Worm (Caenorhabditis elegans) whole organism, late embryonic: ENCODE results near the gene srh-185.

Source experiments
- F13H6.1 ChIP-seq: sonication (generic microtip); optimal IDR thresholded peaks from 2 replicates; lab custom pipeline; 2016; ENCODE audit warnings: missing genetic modification characterization, missing compliant biosample characterization
- K02D7.2 ChIP-seq: sonication (generic microtip); optimal IDR thresholded peaks from 2 replicates; lab custom pipeline; 2017; ENCODE audit warnings: mild to moderate bottlenecking, missing genetic modification characterization, missing compliant biosample characterization
- Y22D7AL.16 ChIP-seq: sonication (generic microtip); optimal IDR thresholded peaks from 2 replicates; lab custom pipeline; 2016; ENCODE audit warnings: missing genetic modification characterization, missing compliant biosample characterization
- ahr-1 ChIP-seq: sonication (generic microtip); optimal IDR thresholded peaks from 2 replicates; lab custom pipeline; 2016; ENCODE audit warnings: missing genetic modification characterization, missing compliant biosample characterization
- ceh-14 ChIP-seq: sonication (generic microtip); optimal IDR thresholded peaks from 2 replicates; lab custom pipeline; 2016; ENCODE audit warnings: missing genotype, missing genetic modification characterization, missing compliant biosample characterization
- ceh-18 ChIP-seq: sonication (generic microtip); optimal IDR thresholded peaks from 2 replicates; lab custom pipeline; 2016; ENCODE audit warnings: missing genetic modification characterization, missing compliant biosample characterization
- ceh-19 ChIP-seq: fragments of 200-800 bp; sonication (Bioruptor generic); optimal IDR thresholded peaks from 2 replicates; lab custom pipeline; 2018; ENCODE audit warnings: mild to moderate bottlenecking, missing genetic modification characterization, missing compliant biosample characterization
- ceh-22 ChIP-seq: sonication (generic microtip); optimal IDR thresholded peaks from 2 replicates; lab custom pipeline; 2017; ENCODE audit warnings: missing biosample characterization, missing genetic modification characterization
- ceh-24 ChIP-seq: sonication (generic microtip); optimal IDR thresholded peaks from 2 replicates; lab custom pipeline; 2016; ENCODE audit warnings: mild to moderate bottlenecking, missing genetic modification characterization, missing compliant biosample characterization
- ceh-31 ChIP-seq: sonication (generic microtip); optimal IDR thresholded peaks from 2 replicates; lab custom pipeline; 2016; ENCODE audit warnings: missing genetic modification characterization, missing compliant biosample characterization
- ceh-34 ChIP-seq: sonication (generic microtip); optimal IDR thresholded peaks from 2 replicates; lab custom pipeline; 2016; ENCODE audit warnings: mild to moderate bottlenecking, missing genetic modification characterization, missing compliant biosample characterization
- ceh-45 ChIP-seq: fragments of 200-800 bp; sonication (Bioruptor generic); IDR thresholded peaks from 2 replicates; pipeline ENCODE4 v1.3.6; 2022; ENCODE audit warnings: missing genetic modification reagents, missing genetic modification characterization, missing compliant biosample characterization
- ceh-48 ChIP-seq: sonication (generic microtip); optimal IDR thresholded peaks from 2 replicates; lab custom pipeline; 2016; ENCODE audit warnings: missing genetic modification characterization, inconsistent platforms, missing compliant biosample characterization
- ceh-9 ChIP-seq: sonication (generic microtip); optimal IDR thresholded peaks from 2 replicates; lab custom pipeline; 2016; ENCODE audit warnings: mild to moderate bottlenecking, missing genetic modification characterization, inconsistent platforms, missing compliant biosample characterization
- elt-4 ChIP-seq: sonication (generic microtip); optimal IDR thresholded peaks from 2 replicates; lab custom pipeline; 2016; ENCODE audit warnings: missing genetic modification characterization, missing compliant biosample characterization
- ets-4 ChIP-seq: sonication (generic microtip); optimal IDR thresholded peaks from 2 replicates; lab custom pipeline; 2016; ENCODE audit warnings: missing genetic modification characterization, missing compliant biosample characterization
- hlh-8 ChIP-seq: sonication (generic microtip); optimal IDR thresholded peaks from 2 replicates; lab custom pipeline; 2016; ENCODE audit warnings: missing genotype, missing genetic modification characterization, missing compliant biosample characterization
- nfya-1 ChIP-seq: sonication (generic microtip); optimal IDR thresholded peaks from 2 replicates; lab custom pipeline; 2017; ENCODE audit warnings: missing genetic modification characterization, mild to moderate bottlenecking, missing compliant biosample characterization, antibody characterized with exemption, moderate library complexity
- nhr-11 ChIP-seq: fragments of 150-350 bp; optimal IDR thresholded peaks from 2 replicates; lab custom pipeline; 2014; ENCODE audit warnings: missing biosample characterization, missing genetic modification characterization
- nhr-232 ChIP-seq: sonication (generic microtip); optimal IDR thresholded peaks from 2 replicates; lab custom pipeline; 2016; ENCODE audit warnings: missing genetic modification characterization, missing compliant biosample characterization
- odd-2 ChIP-seq: sonication (generic microtip); optimal IDR thresholded peaks from 2 replicates; lab custom pipeline; 2017; ENCODE audit warnings: antibody characterized with exemption, mild to moderate bottlenecking, missing genetic modification characterization, missing compliant biosample characterization
- pag-3 ChIP-seq: sonication (generic microtip); optimal IDR thresholded peaks from 2 replicates; lab custom pipeline; 2016; ENCODE audit warnings: missing compliant biosample characterization, missing genetic modification characterization, borderline replicate concordance
- pat-9 ChIP-seq: fragments of 200-800 bp; sonication (Bioruptor generic); optimal IDR thresholded peaks from 2 replicates; lab custom pipeline; 2018; ENCODE audit warnings: mild to moderate bottlenecking, missing genetic modification characterization, moderate library complexity, missing compliant biosample characterization
- pha-2 ChIP-seq: sonication (generic microtip); optimal IDR thresholded peaks from 2 replicates; lab custom pipeline; 2017; ENCODE audit warnings: mild to moderate bottlenecking, missing genetic modification characterization, missing compliant biosample characterization
- pros-1 ChIP-seq: fragments of 150-350 bp; optimal IDR thresholded peaks from 2 replicates; lab custom pipeline; 2014; ENCODE audit warnings: missing biosample characterization, missing genetic modification reagents, missing genetic modification characterization
- rnt-1 ChIP-seq: sonication (generic microtip); optimal IDR thresholded peaks from 2 replicates; lab custom pipeline; 2016; ENCODE audit warnings: missing genetic modification characterization, missing compliant biosample characterization
- sdc-2 ChIP-seq: sonication (generic microtip); optimal IDR thresholded peaks from 2 replicates; lab custom pipeline; 2016; ENCODE audit warnings: missing genotype, missing genetic modification characterization, missing compliant biosample characterization
- sox-4 ChIP-seq: sonication (generic microtip); optimal IDR thresholded peaks from 2 replicates; lab custom pipeline; 2017; ENCODE audit warnings: mild to moderate bottlenecking, missing genetic modification characterization, inconsistent platforms, missing compliant biosample characterization
- syd-9 ChIP-seq: sonication (generic microtip); optimal IDR thresholded peaks from 2 replicates; lab custom pipeline; 2016; ENCODE audit warnings: mild to moderate bottlenecking, missing genetic modification characterization, moderate library complexity, missing compliant biosample characterization
- ttx-3 ChIP-seq: sonication (generic microtip); optimal IDR thresholded peaks from 2 replicates; lab custom pipeline; 2016; ENCODE audit warnings: missing genetic modification reagents, missing genetic modification characterization, missing compliant biosample characterization
- unc-3 ChIP-seq, 2 experiments: fragments of 200-800 bp in 1 of 2; sonication (Bioruptor generic) in 1 of 2; sonication (generic microtip) in 1 of 2; conservative IDR thresholded peaks in 1 of 2; optimal IDR thresholded peaks in 1 of 2; 2 replicates each; pipeline versions ENCODE4 v1.3.6 to Lab custom; 2016 to 2022; ENCODE audit warnings: missing compliant biosample characterization in 2 of 2, missing genetic modification characterization in 2 of 2, missing genetic modification reagents in 1 of 2
- unc-86 ChIP-seq: sonication (generic microtip); optimal IDR thresholded peaks from 2 replicates; lab custom pipeline; 2016; ENCODE audit warnings: missing genetic modification characterization, missing compliant biosample characterization
- zip-5 ChIP-seq: sonication (generic microtip); optimal IDR thresholded peaks from 2 replicates; lab custom pipeline; 2016; ENCODE audit warnings: missing genetic modification characterization, missing compliant biosample characterization

srh-185 gene

ce11 chrV:3028205-3028604 lies 37.8 kb upstream of the srh-185 start, which contains the start of gene asp-7 (continued):
- TF ChIP-seq pat-9 (tag; lab: Kevin White, UChicago): no peak

ce11 chrV:3032343-3032742 lies 33.7 kb upstream of the srh-185 start, which contains the start of gene irld-38:
Gene irld-38, minus strand, starts transcription at chrV:3032443.
- no peak for TF ChIP-seq F13H6.1
- TF ChIP-seq nfya-1: no peak
- TF ChIP-seq ceh-31 (tag; lab: Kevin White, UChicago): no peak
- TF ChIP-seq unc-3 (GFP tag; conservative IDR thresholded peaks at IDR 0.05; lab: Robert Waterston, UW): no peak
- no peak for TF ChIP-seq unc-3 (tag; optimal IDR thresholded peaks at IDR 0.05; lab: Kevin White, UChicago)
- no peak for TF ChIP-seq syd-9
- TF ChIP-seq zip-5 (tag; lab: Kevin White, UChicago): no peak
- no peak for TF ChIP-seq ahr-1 (tag; lab: Kevin White, UChicago)

- TF ChIP-seq pag-3 (tag; lab: Kevin White, UChicago) (no peak), ahr-1 (tag; lab: Kevin White, UChicago) (no peak), ceh-31 (tag; lab: Kevin White, UChicago) (no peak), pha-2 (no peak)
These were observed 31.8 kb upstream of the srh-185 start, which contains the start of gene srw-8 for ce11 chrV:3034236-3034635. Gene srw-8, minus strand, starts transcription at chrV:3034336.

ce11 chrV:3038058-3038457 lies 28.0 kb upstream of the srh-185 start:
- TF ChIP-seq ttx-3 (tag; lab: Kevin White, UChicago) (no peak), ceh-9 (tag; lab: Kevin White, UChicago) (no peak), ceh-18 (tag; lab: Kevin White, UChicago) (no peak), K02D7.2 (tag; lab: Kevin White, UChicago) (no peak), ceh-19 (GFP tag; lab: Kevin White, UChicago) (no peak), ceh-22 (tag; lab: Kevin White, UChicago) (no peak), nhr-11 (tag; lab: Kevin White, UChicago) (no peak), nfya-1 (no peak), ceh-48 (tag; lab: Kevin White, UChicago) (no peak), Y22D7AL.16 (tag; lab: Kevin White, UChicago) (no peak), elt-4 (tag; lab: Kevin White, UChicago) (no peak), ets-4 (tag; lab: Kevin White, UChicago) (no peak), syd-9 (no peak), unc-86 (tag; lab: Kevin White, UChicago) (no peak), ceh-34 (tag; lab: Kevin White, UChicago) (no peak), ceh-45 (no peak)

ce11 chrV:3039282-3039681 lies 26.7 kb upstream of the srh-185 start, which contains the start of gene chpf-2:
Gene chpf-2, minus strand, starts transcription at chrV:3039382.
- TF ChIP-seq ceh-14: no peak
- no peak for TF ChIP-seq odd-2 (tag; lab: Kevin White, UChicago)
- TF ChIP-seq pros-1 (tag; lab: Kevin White, UChicago): no peak
- no peak for TF ChIP-seq nhr-232
- TF ChIP-seq ahr-1 (tag; lab: Kevin White, UChicago): no peak
- TF ChIP-seq ceh-24: no peak
- no peak for TF ChIP-seq pag-3 (tag; lab: Kevin White, UChicago)
- no peak for TF ChIP-seq sox-4 (tag; lab: Kevin White, UChicago)
- no peak for TF ChIP-seq ceh-19 (GFP tag; lab: Kevin White, UChicago)
- no peak for TF ChIP-seq rnt-1 (tag; lab: Kevin White, UChicago)
- TF ChIP-seq sdc-2 (tag; lab: Kevin White, UChicago): no peak
- TF ChIP-seq, all 69 proteins: peak for 0

- no peak for TF ChIP-seq unc-3 (GFP tag; conservative IDR thresholded peaks at IDR 0.05; lab: Robert Waterston, UW)
- TF ChIP-seq unc-3 (tag; optimal IDR thresholded peaks at IDR 0.05; lab: Kevin White, UChicago): no peak
- TF ChIP-seq sdc-2 (tag; lab: Kevin White, UChicago): peak; percentile 94
- TF ChIP-seq hlh-8: no peak
- no peak for TF ChIP-seq K02D7.2 (tag; lab: Kevin White, UChicago)
These were observed 25.1 kb upstream of the srh-185 start for ce11 chrV:3040930-3041329.
